Fruit fly (Drosophila melanogaster) S2 (cell line): ENCODE data around the gene Tak1.
A peak's percentile ranks its signal among the peaks of the same experiment; 100 is the strongest.
"Not testable (repeated sequence)": the region's sequence is repeated elsewhere in the genome, so short reads cannot be mapped to it uniquely, and the experiment has no call there.

Experiments used
- CG8478 ChIP-seq: fragments of >200 bp; optimal IDR thresholded peaks from 2 replicates; lab custom pipeline; 2018
- CTCF ChIP-seq, 2 experiments: fragments of >200 bp; optimal IDR thresholded peaks; 2 replicates each; lab custom pipeline; 2018

Gene Tak1

dm6 chrX:20524754-20525236, at the start of gene Tak1:
TSS of gene Tak1 (minus strand) at chrX:20524928.
- TF ChIP-seq CG8478 (lab: Kevin White, UChicago) (no peak), CTCF (optimal IDR thresholded peaks at IDR 0.05; lab: Kevin White, UChicago) (peak; percentile 95 to 96)

DNA sequence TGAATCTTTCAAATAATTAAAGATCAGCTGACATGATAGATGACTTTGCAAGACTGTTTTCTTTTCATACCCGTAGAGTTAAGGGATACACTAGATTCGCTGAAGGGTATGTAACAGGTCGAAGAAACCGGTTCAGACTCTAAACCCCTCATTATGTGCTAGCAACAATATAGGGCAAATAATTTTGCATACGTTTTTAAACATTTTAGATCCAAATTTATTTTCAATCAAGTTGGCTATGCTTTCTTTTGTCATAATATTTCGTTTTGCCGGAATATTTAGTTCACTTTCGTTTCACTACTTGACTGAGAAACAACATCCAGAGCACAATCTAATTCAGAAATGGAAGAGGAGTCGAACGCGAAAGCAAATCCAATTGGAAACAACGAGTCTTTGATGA, 49.3 kb upstream of the Tak1 start, which contains the start of gene CG42580:
CG42580 (plus strand) TSS at position 301 of the 400 bp plus-strand sequence.
- not testable (repeated sequence) for TF ChIP-seq CTCF (optimal IDR thresholded peaks at IDR 0.05; lab: Kevin White, UChicago); CG8478 (lab: Kevin White, UChicago)

dm6 chrX:20559582-20559981, 34.9 kb upstream of the Tak1 start:
- TF ChIP-seq CTCF (optimal IDR thresholded peaks at IDR 0.05; lab: Kevin White, UChicago) = no peak
- no peak for TF ChIP-seq CG8478 (lab: Kevin White, UChicago)

dm6 chrX:20538197-20538596, 13.5 kb upstream of the Tak1 start, which contains the start of gene RunxB:
TSS of gene RunxB (plus strand) at chrX:20538497.
- TF ChIP-seq CTCF (optimal IDR thresholded peaks at IDR 0.05; lab: Kevin White, UChicago) = no peak
- no peak for TF ChIP-seq CG8478 (lab: Kevin White, UChicago)

DNA sequence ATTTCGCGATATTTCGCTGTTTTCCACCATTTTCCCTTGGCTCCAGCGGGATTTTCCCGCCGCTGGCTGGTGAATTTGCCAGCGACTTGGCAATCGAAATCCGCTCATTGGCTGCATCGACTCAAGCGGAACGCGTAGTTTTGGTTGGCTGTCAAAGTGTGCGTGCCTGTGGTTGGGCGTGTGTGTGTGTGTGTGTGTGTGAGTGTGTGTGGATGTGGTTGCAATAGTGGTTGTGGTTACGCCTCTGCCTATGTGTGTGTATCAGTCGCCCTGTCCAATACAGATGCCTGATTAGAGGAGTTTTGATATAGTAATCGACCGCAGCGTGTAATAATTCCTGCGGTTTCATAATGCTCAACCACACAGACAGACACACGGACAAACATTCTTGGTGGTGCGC, 11.4 kb upstream of the Tak1 start:
- TF ChIP-seq CTCF (optimal IDR thresholded peaks at IDR 0.05; lab: Kevin White, UChicago) = no peak
- TF ChIP-seq CG8478 (lab: Kevin White, UChicago) = no peak

DNA sequence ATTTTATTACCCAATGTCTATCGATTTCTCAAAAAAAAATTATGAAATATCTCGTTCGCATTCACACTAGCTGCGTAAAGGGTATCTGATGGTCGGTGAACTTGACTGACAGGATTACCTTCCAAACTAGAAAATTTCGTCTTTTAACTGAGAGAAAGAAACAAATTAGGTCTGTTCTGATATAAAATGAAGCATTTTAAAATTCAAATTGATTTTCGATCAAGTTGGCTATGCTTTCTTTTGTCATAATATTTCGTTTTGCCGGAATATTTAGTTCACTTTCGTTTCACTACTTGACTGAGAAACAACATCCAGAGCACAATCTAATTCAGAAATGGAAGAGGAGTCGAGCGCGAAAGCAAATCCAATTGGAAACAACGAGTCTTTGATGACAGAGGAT, 2.6 kb upstream of the Tak1 start, which contains the start of gene CG42579:
CG42579 (plus strand) TSS at position 301 of the 400 bp plus-strand sequence.
- TF ChIP-seq CTCF (optimal IDR thresholded peaks at IDR 0.05; lab: Kevin White, UChicago); CG8478 (lab: Kevin White, UChicago): not testable (repeated sequence)

- TF ChIP-seq CG8478 (lab: Kevin White, UChicago) (no peak), CTCF (optimal IDR thresholded peaks at IDR 0.05; lab: Kevin White, UChicago) (no peak)
These were observed 4.9 kb downstream of the Tak1 start for dm6 chrX:20519696-20520373.

DNA sequence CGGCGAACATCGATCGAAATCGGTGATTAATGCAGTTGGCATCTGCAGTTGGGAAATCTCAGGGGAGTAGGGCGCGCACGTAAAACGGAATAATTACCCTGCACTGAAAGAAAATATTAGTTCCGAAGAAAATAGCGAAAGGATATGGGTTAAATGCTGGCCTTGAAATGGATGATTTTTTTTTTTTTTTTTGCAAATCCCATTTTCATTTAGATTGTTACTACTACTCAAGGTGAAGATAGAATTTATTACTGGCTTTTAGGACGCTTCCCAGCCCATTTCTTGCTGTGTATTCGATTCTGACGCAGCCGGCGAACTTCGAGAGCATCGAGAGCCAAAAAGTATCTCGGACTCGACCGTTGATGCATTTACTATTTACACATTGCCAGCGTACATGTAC, 5.7 kb downstream of the Tak1 start:
- TF ChIP-seq CG8478 (lab: Kevin White, UChicago) = no peak
- no peak for TF ChIP-seq CTCF (optimal IDR thresholded peaks at IDR 0.05; lab: Kevin White, UChicago)

DNA sequence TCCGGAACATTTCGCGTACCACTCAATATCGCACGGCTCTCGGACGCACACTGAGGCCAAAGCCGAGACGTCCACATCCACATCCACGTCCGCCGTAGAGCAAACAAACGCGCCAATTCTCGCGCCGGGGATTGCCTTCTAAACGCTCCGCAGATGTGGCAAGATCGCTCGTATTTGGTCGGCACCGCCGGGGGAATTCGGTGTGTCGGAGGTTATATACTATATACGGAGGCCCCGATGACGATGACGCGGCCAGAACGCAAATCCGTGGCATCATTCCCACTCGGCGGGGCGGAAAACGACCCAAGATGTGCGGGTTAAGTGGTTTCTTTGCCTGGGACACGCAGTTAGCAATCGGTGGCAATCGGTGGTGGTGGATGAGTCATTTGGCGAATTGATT, 6.5 kb downstream of the Tak1 start:
- TF ChIP-seq CG8478 (lab: Kevin White, UChicago) (no peak), CTCF (optimal IDR thresholded peaks at IDR 0.05; lab: Kevin White, UChicago) (no peak)

DNA sequence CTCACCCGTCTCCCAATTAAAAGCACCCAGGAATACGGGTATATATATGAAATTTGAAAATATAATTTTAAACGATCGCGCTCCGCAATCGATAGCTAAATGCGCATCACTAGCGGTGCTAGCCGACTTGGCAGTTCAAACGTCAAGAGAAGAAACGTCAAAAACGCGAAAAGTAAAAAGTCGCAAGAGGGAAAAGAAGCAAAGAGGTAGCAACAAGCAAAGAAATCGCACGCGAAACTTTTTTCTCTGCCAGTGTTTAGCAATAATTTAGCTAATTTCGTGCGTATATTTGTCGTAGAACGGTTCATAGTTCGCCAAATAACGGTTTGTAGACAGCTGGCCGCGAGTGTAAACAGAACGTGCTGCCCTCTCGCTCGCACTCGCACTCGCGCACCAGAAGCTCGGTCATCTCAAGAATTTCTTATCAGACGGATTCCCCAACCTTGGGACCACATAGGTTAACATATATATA, 13.3 kb downstream of the Tak1 start, which contains the start of gene CG1812:
CG1812 (plus strand) TSS at position 163 of the 472 bp plus-strand sequence.
- TF ChIP-seq CG8478 (lab: Kevin White, UChicago) (no peak), CTCF (optimal IDR thresholded peaks at IDR 0.05; lab: Kevin White, UChicago) (no peak)

dm6 chrX:20510540-20510939, 14.2 kb downstream of the Tak1 start, which contains the start of gene RhoGAP19D:
TSS of gene RhoGAP19D (minus strand) at chrX:20510694.
- peak in 1 of 2 experiments; percentile 44 for TF ChIP-seq CTCF (optimal IDR thresholded peaks at IDR 0.05; lab: Kevin White, UChicago)
- no peak for TF ChIP-seq CG8478 (lab: Kevin White, UChicago)

DNA sequence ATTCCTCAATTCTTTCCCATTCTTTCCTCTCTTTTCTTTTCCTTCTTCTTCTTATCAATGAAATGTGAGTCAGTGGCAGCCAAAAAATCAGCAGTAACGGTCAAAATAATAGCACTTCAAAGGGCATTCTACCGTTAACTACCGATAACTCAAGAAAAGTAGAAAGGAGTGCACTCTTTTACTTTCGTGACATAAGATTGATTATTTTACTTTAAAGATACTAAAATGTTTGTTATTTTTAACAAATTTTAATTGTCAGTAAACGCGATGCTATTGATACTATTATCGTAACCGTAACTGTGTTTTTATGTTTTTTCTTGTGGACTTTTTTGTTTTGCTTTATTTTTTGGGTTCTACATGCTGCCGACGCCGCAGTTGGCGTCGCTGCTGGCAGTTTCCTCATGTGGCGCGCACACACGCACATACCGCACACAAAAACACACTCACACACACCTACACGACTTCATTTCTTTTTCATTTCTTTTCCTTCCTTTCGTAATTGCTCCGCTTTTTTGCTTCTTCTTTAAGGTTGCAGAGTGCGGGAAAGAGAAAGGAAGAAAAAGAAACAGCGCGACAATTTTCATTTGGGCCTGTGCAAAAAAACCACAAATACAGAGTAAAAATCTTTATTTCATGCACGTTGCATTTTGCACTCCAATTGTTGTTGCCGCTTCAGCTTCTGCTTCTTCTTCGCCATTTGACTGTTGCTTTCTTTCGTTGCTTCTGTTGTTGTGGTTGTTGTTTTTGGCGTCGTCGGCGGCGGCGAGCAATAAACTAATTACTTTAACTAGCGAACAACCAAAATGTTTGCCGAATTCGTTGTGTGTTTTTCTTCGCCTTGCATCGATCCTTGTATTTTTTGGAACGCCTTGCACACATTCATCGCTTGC, 14.9 kb downstream of the Tak1 start:
- TF ChIP-seq CTCF (optimal IDR thresholded peaks at IDR 0.05; lab: Kevin White, UChicago) (no peak), CG8478 (lab: Kevin White, UChicago) (no peak)

- TF ChIP-seq CG8478 (lab: Kevin White, UChicago) = no peak
- TF ChIP-seq CTCF (optimal IDR thresholded peaks at IDR 0.05; lab: Kevin White, UChicago) = no peak
These were observed 16.9 kb downstream of the Tak1 start for dm6 chrX:20507785-20508184.

DNA sequence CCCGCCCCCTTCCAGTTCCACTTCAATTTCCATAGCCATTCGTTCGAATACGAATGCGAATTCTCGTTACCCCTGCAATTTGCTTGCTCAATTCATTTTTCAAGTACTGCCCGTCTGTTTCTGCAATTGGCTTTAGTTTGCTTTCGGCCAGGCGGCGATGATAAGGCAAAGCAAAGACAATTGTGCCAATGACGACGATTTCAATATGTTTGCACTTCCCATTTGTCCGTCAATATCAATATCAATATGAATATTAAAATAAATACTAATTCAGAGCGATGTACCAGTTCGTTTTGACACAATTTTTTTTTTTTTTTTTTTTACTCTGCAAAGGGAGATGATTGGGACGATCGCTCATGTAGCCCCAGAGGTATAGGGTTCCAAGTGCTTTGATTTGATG, 18.8 kb downstream of the Tak1 start:
- no peak for TF ChIP-seq CTCF (optimal IDR thresholded peaks at IDR 0.05; lab: Kevin White, UChicago)
- TF ChIP-seq CG8478 (lab: Kevin White, UChicago) = no peak

DNA sequence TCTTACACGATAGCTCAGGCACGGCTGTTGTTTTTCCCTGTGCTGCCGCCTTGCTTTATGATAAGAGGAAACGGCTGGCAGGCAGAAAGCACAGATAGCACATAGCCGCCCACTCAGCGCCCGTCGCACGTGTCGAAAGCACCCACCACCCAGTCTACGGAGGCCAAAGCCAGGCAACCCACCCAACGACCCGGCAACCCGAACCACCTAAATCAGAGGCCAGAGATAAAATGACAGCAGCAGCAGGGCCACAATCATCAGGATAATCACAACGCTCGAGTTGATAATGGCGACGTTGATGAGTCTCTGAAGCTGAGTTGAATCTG, 21.3 kb downstream of the Tak1 start:
- TF ChIP-seq CTCF (optimal IDR thresholded peaks at IDR 0.05; lab: Kevin White, UChicago) (no peak), CG8478 (lab: Kevin White, UChicago) (no peak)
